Fruit fly (Drosophila melanogaster) S2 (cell line): ENCODE data around the gene MsrA.

ENCODE experiments used
- CG8478 ChIP-seq: fragments of >200 bp; optimal IDR thresholded peaks from 2 replicates; lab custom pipeline; 2018
- CTCF ChIP-seq, 2 experiments: fragments of >200 bp; optimal IDR thresholded peaks; 2 replicates each; lab custom pipeline; 2018

dm6 chr3L:15543467-15543866 is 32.6 kb downstream of the MsrA start:
- TF ChIP-seq CTCF (optimal IDR thresholded peaks at IDR 0.05; lab: Kevin White, UChicago), result no peak
- no peak for TF ChIP-seq CG8478 (lab: Kevin White, UChicago)
